Worm (Caenorhabditis elegans) whole organism, L4 larva: Measurements from ENCODE around the gene chil-8.

Experiments used
- D1046.2 ChIP-seq: fragments of 200-800 bp; sonication (Bioruptor generic); IDR thresholded peaks from 2 replicates; pipeline ENCODE4 v1.3.6; 2022; ENCODE audit warnings: missing genetic modification characterization, missing compliant biosample characterization
- T20F7.1 ChIP-seq: fragments of 200-800 bp; sonication (Bioruptor generic); optimal IDR thresholded peaks from 2 replicates; lab custom pipeline; 2018; ENCODE audit warnings: mild to moderate bottlenecking, missing genetic modification characterization, missing compliant biosample characterization
- aha-1 ChIP-seq: fragments of 150-350 bp; peaks from one replicate; lab custom pipeline; 2014; ENCODE audit warnings: missing biosample characterization, missing genetic modification characterization
- aly-2 ChIP-seq: sonication (generic microtip); optimal IDR thresholded peaks from 2 replicates; lab custom pipeline; 2018; ENCODE audit warnings: missing biosample characterization, missing genetic modification characterization
- ceh-20 ChIP-seq: fragments of 200-800 bp; sonication (Bioruptor generic); IDR thresholded peaks from 2 replicates; pipeline ENCODE4 v1.3.6; 2022; ENCODE audit warnings: missing genetic modification reagents, missing genetic modification characterization, missing compliant biosample characterization
- ces-1 ChIP-seq: fragments of 150-350 bp; sonication (generic microtip); optimal IDR thresholded peaks from 4 replicates; lab custom pipeline; 2014; ENCODE audit warnings: missing biosample characterization, missing genetic modification reagents, missing genetic modification characterization
- ctbp-1 ChIP-seq: fragments of 200-800 bp; sonication (Bioruptor generic); IDR thresholded peaks from 2 replicates; pipeline ENCODE4 v1.3.6; 2022; ENCODE audit warnings: missing genetic modification reagents, missing genetic modification characterization, missing compliant biosample characterization
- daf-16 ChIP-seq, 3 experiments: sonication (generic microtip); optimal IDR thresholded peaks; 2 replicates each; lab custom pipeline; 2016 to 2017; ENCODE audit warnings: missing genetic modification characterization in 3 of 3, missing genetic modification reagents in 3 of 3, mild to moderate bottlenecking in 2 of 3, missing compliant biosample characterization in 2 of 3, missing biosample characterization in 1 of 3, moderate library complexity in 1 of 3
- dmd-6 ChIP-seq: fragments of 200-800 bp; sonication (Bioruptor generic); IDR thresholded peaks from 2 replicates; pipeline ENCODE4 v1.3.6; 2022; ENCODE audit warnings: missing genetic modification reagents, missing genetic modification characterization, missing compliant biosample characterization
- dmd-9 ChIP-seq: fragments of 200-800 bp; sonication (Bioruptor generic); IDR thresholded peaks from 2 replicates; pipeline ENCODE4 v1.3.6; 2022; ENCODE audit warnings: missing genetic modification reagents, missing genetic modification characterization, missing compliant biosample characterization
- dpl-1 ChIP-seq: fragments of 150-350 bp; optimal IDR thresholded peaks from 2 replicates; lab custom pipeline; 2014; ENCODE audit warnings: missing biosample characterization, missing genetic modification reagents, missing genetic modification characterization
- dve-1 ChIP-seq: sonication (generic microtip); optimal IDR thresholded peaks from 2 replicates; lab custom pipeline; 2017; ENCODE audit warnings: antibody characterized with exemption, mild to moderate bottlenecking, missing genetic modification characterization, missing compliant biosample characterization; ENCODE audit not compliant: insufficient read depth
- egl-27 ChIP-seq: sonication (generic microtip); optimal IDR thresholded peaks from 3 replicates; lab custom pipeline; 2017; ENCODE audit warnings: missing biosample characterization, missing genetic modification reagents, missing genetic modification characterization
- hif-1 ChIP-seq, 2 experiments: sonication (generic microtip); optimal IDR thresholded peaks; 2 replicates each; lab custom pipeline; 2016 to 2017; ENCODE audit warnings: missing compliant biosample characterization in 2 of 2, missing genetic modification characterization in 2 of 2, missing genetic modification reagents in 2 of 2, missing genotype in 2 of 2, mild to moderate bottlenecking in 1 of 2
- hlh-11 ChIP-seq: fragments of 200-800 bp; sonication (Bioruptor generic); optimal IDR thresholded peaks from 2 replicates; lab custom pipeline; 2018; ENCODE audit warnings: mild to moderate bottlenecking, missing genetic modification characterization, missing compliant biosample characterization
- hlh-30 ChIP-seq: sonication (generic microtip); optimal IDR thresholded peaks from 2 replicates; lab custom pipeline; 2017; ENCODE audit warnings: antibody characterized with exemption, mild to moderate bottlenecking, missing genetic modification characterization, missing compliant biosample characterization; ENCODE audit not compliant: insufficient read depth
- hmg-1.1 ChIP-seq: fragments of 200-800 bp; sonication (Bioruptor generic); IDR thresholded peaks from 2 replicates; pipeline ENCODE4 v1.3.6; 2022; ENCODE audit warnings: missing genetic modification reagents, missing genetic modification characterization, missing compliant biosample characterization
- lin-1 ChIP-seq: fragments of 200-800 bp; sonication (Bioruptor generic); IDR thresholded peaks from 2 replicates; pipeline ENCODE4 v1.3.6; 2022; ENCODE audit warnings: missing genetic modification reagents, missing genetic modification characterization, missing compliant biosample characterization
- lin-13 ChIP-seq: fragments of 150-350 bp; optimal IDR thresholded peaks from 2 replicates; lab custom pipeline; 2014; ENCODE audit warnings: missing biosample characterization, missing genetic modification reagents, missing genetic modification characterization
- lin-29 ChIP-seq: fragments of 200-800 bp; sonication (Bioruptor generic); IDR thresholded peaks from 2 replicates; pipeline ENCODE4 v1.3.6; 2022; ENCODE audit warnings: missing genetic modification reagents, missing genetic modification characterization, missing compliant biosample characterization
- lin-38 ChIP-seq: fragments of 200-800 bp; sonication (Bioruptor generic); IDR thresholded peaks from 2 replicates; pipeline ENCODE4 v1.3.6; 2022; ENCODE audit warnings: missing genetic modification reagents, missing genetic modification characterization, missing compliant biosample characterization
- lin-39 ChIP-seq: fragments of 150-350 bp; optimal IDR thresholded peaks from 2 replicates; lab custom pipeline; 2014; ENCODE audit warnings: missing biosample characterization, missing genetic modification reagents, missing genetic modification characterization
- lsy-2 ChIP-seq, 2 experiments: fragments of 150-350 bp in 1 of 2; sonication (generic microtip) in 1 of 2; optimal IDR thresholded peaks; 2 replicates each; lab custom pipeline; 2014 to 2017; ENCODE audit warnings: missing biosample characterization in 2 of 2, missing genetic modification characterization in 2 of 2
- mep-1 ChIP-seq: fragments of 150-350 bp; sonication (generic microtip); optimal IDR thresholded peaks from 3 replicates; lab custom pipeline; 2014; ENCODE audit warnings: missing biosample characterization, missing genetic modification characterization
- mes-2 ChIP-seq: sonication (generic microtip); optimal IDR thresholded peaks from 2 replicates; lab custom pipeline; 2016; ENCODE audit warnings: missing genotype, mild to moderate bottlenecking, missing genetic modification characterization, missing compliant biosample characterization; ENCODE audit not compliant: poor library complexity, severe bottlenecking
- mxl-2 ChIP-seq: fragments of 200-800 bp; sonication (Bioruptor generic); conservative IDR thresholded peaks from 2 replicates; pipeline ENCODE4 v1.3.6; 2022; ENCODE audit warnings: missing genetic modification reagents, missing genetic modification characterization, missing compliant biosample characterization
- nhr-102 ChIP-seq: sonication (generic microtip); optimal IDR thresholded peaks from 2 replicates; lab custom pipeline; 2016; ENCODE audit warnings: mild to moderate bottlenecking, missing genetic modification characterization, moderate library complexity, missing compliant biosample characterization
- nhr-11 ChIP-seq: fragments of 150-350 bp; optimal IDR thresholded peaks from 2 replicates; lab custom pipeline; 2014; ENCODE audit warnings: missing biosample characterization, missing genetic modification characterization
- nhr-28 ChIP-seq: fragments of 150-350 bp; optimal IDR thresholded peaks from 2 replicates; lab custom pipeline; 2014; ENCODE audit warnings: missing biosample characterization, missing genetic modification characterization
- nhr-41 ChIP-seq: fragments of 200-800 bp; sonication (Bioruptor generic); IDR thresholded peaks from 2 replicates; pipeline ENCODE4 v1.3.6; 2022; ENCODE audit warnings: missing genetic modification reagents, missing genetic modification characterization, missing compliant biosample characterization
- nhr-42 ChIP-seq: fragments of 200-800 bp; sonication (Bioruptor generic); IDR thresholded peaks from 2 replicates; pipeline ENCODE4 v1.3.6; 2022; ENCODE audit warnings: missing genetic modification characterization, missing compliant biosample characterization
- nhr-48 ChIP-seq: sonication (generic microtip); optimal IDR thresholded peaks from 2 replicates; lab custom pipeline; 2016; ENCODE audit warnings: mild to moderate bottlenecking, missing genetic modification characterization, missing compliant biosample characterization
- nhr-6 ChIP-seq: fragments of 150-350 bp; optimal IDR thresholded peaks from 2 replicates; lab custom pipeline; 2014; ENCODE audit warnings: missing biosample characterization, missing genetic modification characterization
- nhr-77 ChIP-seq: fragments of 150-350 bp; optimal IDR thresholded peaks from 2 replicates; lab custom pipeline; 2014; ENCODE audit warnings: missing biosample characterization, missing genetic modification characterization
- pha-4 ChIP-seq, 2 experiments: fragments of 150-350 bp in 1 of 2; fragments of 200-800 bp in 1 of 2; sonication (Bioruptor generic) in 1 of 2; IDR thresholded peaks in 1 of 2; optimal IDR thresholded peaks in 1 of 2; 2 replicates each; pipeline versions ENCODE4 v1.3.6 to Lab custom; 2014 to 2022; ENCODE audit warnings: missing genetic modification characterization in 2 of 2, missing genetic modification reagents in 2 of 2, missing biosample characterization in 1 of 2, missing compliant biosample characterization in 1 of 2
- pqm-1 ChIP-seq: sonication (generic microtip); optimal IDR thresholded peaks from 2 replicates; lab custom pipeline; 2017; ENCODE audit warnings: missing biosample characterization, missing genetic modification characterization
- rbr-2 ChIP-seq: sonication (generic microtip); optimal IDR thresholded peaks from 2 replicates; lab custom pipeline; 2016; ENCODE audit warnings: missing genotype, missing genetic modification characterization, missing compliant biosample characterization
- saeg-2 ChIP-seq: fragments of 200-800 bp; sonication (Bioruptor generic); IDR thresholded peaks from 2 replicates; pipeline ENCODE4 v1.3.6; 2022; ENCODE audit warnings: missing genetic modification reagents, missing genetic modification characterization, missing compliant biosample characterization
- sdz-12 ChIP-seq: fragments of 200-800 bp; sonication (Bioruptor generic); optimal IDR thresholded peaks from 2 replicates; lab custom pipeline; 2018; ENCODE audit warnings: mild to moderate bottlenecking, missing genetic modification characterization, missing compliant biosample characterization
- snpc-4 ChIP-seq: fragments of 150-350 bp; optimal IDR thresholded peaks from 2 replicates; lab custom pipeline; 2014; ENCODE audit warnings: missing biosample characterization, missing genetic modification characterization
- spr-1 ChIP-seq: sonication (generic microtip); optimal IDR thresholded peaks from 2 replicates; lab custom pipeline; 2016; ENCODE audit warnings: mild to moderate bottlenecking, missing genetic modification characterization, missing compliant biosample characterization
- tra-1 ChIP-seq: fragments of 200-800 bp; sonication (Bioruptor generic); IDR thresholded peaks from 2 replicates; pipeline ENCODE4 v1.3.6; 2022; ENCODE audit warnings: missing genetic modification reagents, missing genetic modification characterization, missing compliant biosample characterization
- unc-130 ChIP-seq: sonication (generic microtip); optimal IDR thresholded peaks from 2 replicates; lab custom pipeline; 2016; ENCODE audit warnings: missing genetic modification reagents, missing genetic modification characterization, missing compliant biosample characterization
- unc-39 ChIP-seq: sonication (generic microtip); optimal IDR thresholded peaks from 2 replicates; lab custom pipeline; 2017; ENCODE audit warnings: missing biosample characterization, missing genetic modification characterization
- zfp-3 ChIP-seq: fragments of 200-800 bp; sonication (Bioruptor generic); conservative IDR thresholded peaks from 2 replicates; pipeline ENCODE4 v1.3.6; 2022; ENCODE audit warnings: missing genetic modification reagents, missing genetic modification characterization, missing compliant biosample characterization

Gene chil-8

DNA sequence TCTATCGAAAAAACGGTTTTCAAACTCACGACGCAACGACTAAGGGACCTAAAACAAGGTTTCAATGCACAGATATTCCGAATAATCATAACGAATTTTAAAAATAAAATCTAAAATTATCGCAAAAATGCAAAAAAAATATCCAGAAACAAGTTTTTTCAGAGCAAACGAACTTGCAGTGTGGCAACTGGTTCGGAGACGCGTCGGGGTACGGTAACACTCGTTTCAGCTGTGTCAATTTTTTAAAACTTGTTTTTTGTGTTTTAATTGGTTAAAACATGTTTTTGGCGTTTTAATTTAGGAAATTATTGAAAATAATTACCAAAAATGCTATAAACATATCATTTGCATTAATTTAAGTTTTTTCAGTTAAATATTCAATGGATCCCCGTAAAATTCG, 19.5 kb upstream of the chil-8 start, which contains the start of gene C08H9.16:
Gene C08H9.16, plus strand, starts transcription at position 370 of the 400 bp plus-strand sequence.
- TF ChIP-seq pha-4 (GFP tag; IDR thresholded peaks at IDR 0.05; lab: Robert Waterston, UW), result no peak
- TF ChIP-seq pha-4 (tag; optimal IDR thresholded peaks at IDR 0.05; lab: Kevin White, UChicago), result peak; percentile 59
- peak; percentile 57 for TF ChIP-seq dve-1
- no peak for TF ChIP-seq spr-1 (tag; lab: Kevin White, UChicago)
- peak; percentile 68 for TF ChIP-seq mes-2 (tag; lab: Kevin White, UChicago)
- TF ChIP-seq lin-38 (GFP tag; lab: Robert Waterston, UW), result no peak
- peak in 1 of 2 experiments; percentile 18 for TF ChIP-seq hif-1 (tag; optimal IDR thresholded peaks at IDR 0.05; lab: Kevin White, UChicago)
- TF ChIP-seq T20F7.1 (GFP tag; lab: Kevin White, UChicago), result no peak
- peak; percentile 13 for TF ChIP-seq nhr-6 (tag; lab: Kevin White, UChicago)
- TF ChIP-seq nhr-77 (tag; lab: Kevin White, UChicago), result peak; percentile 43
- peak; percentile 24 for TF ChIP-seq lin-13 (GFP tag; lab: Kevin White, UChicago)
- TF ChIP-seq nhr-11 (tag; lab: Kevin White, UChicago), result peak; percentile 67
- TF ChIP-seq D1046.2, result peak; percentile 98
- TF ChIP-seq daf-16 (GFP tag; optimal IDR thresholded peaks at IDR 0.05; lab: Kevin White, UChicago), result no peak
- TF ChIP-seq daf-16 (tag; optimal IDR thresholded peaks at IDR 0.05; lab: Kevin White, UChicago), result peak; percentile 46
- TF ChIP-seq lsy-2 (tag; optimal IDR thresholded peaks at IDR 0.05; lab: Kevin White, UChicago), result peak; percentile 89 to 99
- peak; percentile 20 for TF ChIP-seq rbr-2 (tag; lab: Kevin White, UChicago)
- peak; percentile 57 for TF ChIP-seq hlh-11 (tag; lab: Kevin White, UChicago)
- TF ChIP-seq hmg-1.1 (GFP tag; lab: Robert Waterston, UW), result peak; percentile 18; the same call in 1 of the 2 replicates
- peak; percentile 49 for TF ChIP-seq aha-1 (tag; lab: Kevin White, UChicago)
- no peak for TF ChIP-seq lin-1 (GFP tag; lab: Robert Waterston, UW)
- peak; percentile 67 for TF ChIP-seq mep-1 (tag; lab: Kevin White, UChicago)
- TF ChIP-seq hlh-30 (tag; lab: Kevin White, UChicago), result peak; percentile 45
- peak; percentile 65 for TF ChIP-seq dpl-1 (GFP tag; lab: Kevin White, UChicago)
- TF ChIP-seq unc-39, result no peak
- TF ChIP-seq dmd-6, result peak; percentile 26; the same call in 1 of the 2 replicates
- no peak for TF ChIP-seq nhr-102 (tag; lab: Kevin White, UChicago)
- TF ChIP-seq unc-130, result peak; percentile 24
- TF ChIP-seq mxl-2 (GFP tag; lab: Robert Waterston, UW), result no peak
- TF ChIP-seq, all 104 proteins: peak for 20

DNA sequence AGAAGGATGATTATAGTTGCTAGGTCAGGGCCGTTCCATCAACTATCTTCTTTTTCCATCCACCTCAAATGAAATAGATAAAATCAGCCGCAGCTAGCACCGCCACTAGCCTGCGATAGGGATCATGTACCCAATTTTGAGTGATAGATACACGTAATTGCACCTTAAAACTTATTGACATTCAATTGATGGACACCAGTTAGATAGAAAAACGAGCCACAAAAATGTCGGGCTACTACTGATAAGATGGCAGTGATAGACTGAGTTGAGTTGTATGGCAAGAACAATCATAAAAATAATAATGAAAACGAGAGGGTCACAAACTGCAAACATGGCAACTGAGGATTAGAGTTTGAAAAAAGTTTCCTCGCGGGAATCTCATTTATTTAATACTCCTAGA, 19.0 kb upstream of the chil-8 start:
- TF ChIP-seq zfp-3 (GFP tag; lab: Robert Waterston, UW) (no peak), lin-29 (no peak), nhr-6 (tag; lab: Kevin White, UChicago) (no peak), nhr-42 (GFP tag; lab: Robert Waterston, UW) (no peak), aly-2 (tag; lab: Kevin White, UChicago) (no peak), ces-1 (GFP tag; lab: Kevin White, UChicago) (no peak), dmd-9 (GFP tag; lab: Robert Waterston, UW) (no peak), ctbp-1 (no peak), dve-1 (peak; percentile 66), nhr-41 (GFP tag; lab: Robert Waterston, UW) (peak; percentile 60; the same call in 1 of the 2 replicates), nhr-28 (peak; percentile 62), hif-1 (tag; optimal IDR thresholded peaks at IDR 0.05; lab: Kevin White, UChicago) (no peak), mes-2 (tag; lab: Kevin White, UChicago) (peak; percentile 28), dmd-6 (peak; percentile 94), hlh-30 (tag; lab: Kevin White, UChicago) (no peak), sdz-12 (GFP tag; lab: Kevin White, UChicago) (no peak), unc-130 (no peak), ceh-20 (0 out of 2 replicates have a peak, but pooled peaks have one; percentile 11), lsy-2 (tag; optimal IDR thresholded peaks at IDR 0.05; lab: Kevin White, UChicago) (peak in 1 of 2 experiments; percentile 5), daf-16 (GFP tag; optimal IDR thresholded peaks at IDR 0.05; lab: Kevin White, UChicago) (no peak), daf-16 (tag; optimal IDR thresholded peaks at IDR 0.05; lab: Kevin White, UChicago) (peak; percentile 53), lin-38 (GFP tag; lab: Robert Waterston, UW) (no peak), lin-39 (no peak), saeg-2 (no peak), egl-27 (tag; lab: Kevin White, UChicago) (no peak), pqm-1 (tag; lab: Kevin White, UChicago) (peak; percentile 72), lin-1 (GFP tag; lab: Robert Waterston, UW) (0 out of 2 replicates have a peak, but pooled peaks have one; percentile 41), snpc-4 (tag; lab: Kevin White, UChicago) (no peak), nhr-48 (tag; lab: Kevin White, UChicago) (peak; percentile 69), T20F7.1 (GFP tag; lab: Kevin White, UChicago) (no peak), hlh-11 (tag; lab: Kevin White, UChicago) (peak; percentile 64), tra-1 (peak; percentile 79)
